Fruit fly (Drosophila melanogaster): ENCODE results near the gene CG17186.

CG17186 gene

DNA sequence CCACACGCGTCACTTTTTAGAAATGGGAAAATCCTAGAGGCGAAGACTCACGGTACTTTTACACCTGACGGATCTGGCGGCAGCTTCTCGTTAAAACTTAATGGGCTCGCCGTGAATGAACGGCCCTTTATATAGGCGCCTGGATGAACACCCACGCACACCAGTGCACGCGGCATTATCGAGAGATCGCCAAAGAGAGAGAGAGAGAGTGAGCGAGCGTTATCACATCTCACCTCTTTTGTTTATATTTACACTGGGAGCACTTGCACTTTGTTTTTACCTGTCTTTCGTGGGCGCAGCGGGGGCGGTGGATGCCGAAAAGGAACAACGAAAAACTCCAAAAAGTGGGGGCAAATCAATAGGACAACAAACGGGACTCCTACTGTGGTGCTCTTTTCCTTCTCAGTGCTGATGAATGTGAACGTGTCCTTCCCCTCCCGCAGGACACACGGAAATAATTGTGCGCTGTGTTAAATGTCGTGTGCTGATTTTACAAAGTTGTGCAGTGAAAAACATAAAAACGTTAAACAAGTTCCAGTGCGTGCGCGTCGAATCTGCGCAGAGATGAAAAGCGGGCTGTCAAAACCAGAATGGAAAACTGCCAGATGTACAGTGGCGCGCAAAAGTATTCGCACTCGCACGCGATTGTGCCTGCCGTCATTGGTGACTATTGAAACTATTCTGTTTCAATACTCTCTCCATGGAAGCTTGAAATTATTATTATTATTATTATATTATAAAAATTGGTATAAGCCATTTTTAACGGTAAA lies 2.0 kb downstream of the CG17186 start, which contains the start of gene Mrp5 (continued):
- TF ChIP-seq CG15269 (tag; optimal IDR thresholded peaks at IDR 0.05) (peak; percentile 41), D (optimal IDR thresholded peaks at IDR 0.05) (no peak), D (GFP tag; optimal IDR thresholded peaks at IDR 0.05) (peak; percentile 25), Gug (GFP tag; IDR thresholded peaks at IDR 0.05) (peak; percentile 75; the same call in 3 of the 4 replicates), bsh (GFP tag; optimal IDR thresholded peaks at IDR 0.05) (peak; percentile 21 to 35), CG13624 (GFP tag; optimal IDR thresholded peaks at IDR 0.05) (peak; percentile 17), fd96Cb (tag; optimal IDR thresholded peaks at IDR 0.05) (peak; percentile 30), Taf1 (GFP tag; IDR thresholded peaks at IDR 0.05) (no peak), grau (tag; optimal IDR thresholded peaks at IDR 0.05) (peak; percentile 40), CG7372 (GFP tag; IDR thresholded peaks at IDR 0.05) (no peak), CG7556 (GFP tag; optimal IDR thresholded peaks at IDR 0.05) (peak; percentile 42), B-H2 (GFP tag; optimal IDR thresholded peaks at IDR 0.05) (no peak), Lpt (GFP tag; optimal IDR thresholded peaks at IDR 0.05) (no peak), Dbx (GFP tag; IDR thresholded peaks at IDR 0.05) (peak; percentile 46; the same call in 1 of the 3 replicates), seq (GFP tag; IDR thresholded peaks at IDR 0.05) (no peak), Usf (GFP tag; optimal IDR thresholded peaks at IDR 0.05) (no peak), Ets65A (GFP tag) (peak; percentile 73), CG6791 (GFP tag; IDR thresholded peaks at IDR 0.05; ENCODE audit: partially characterized antibody) (no peak), Stat92E (GFP tag; optimal IDR thresholded peaks at IDR 0.05) (no peak), Max (GFP tag; optimal IDR thresholded peaks at IDR 0.05) (no peak), Xbp1 (GFP tag; optimal IDR thresholded peaks at IDR 0.05) (peak; percentile 61), CG32532 (GFP tag; IDR thresholded peaks at IDR 0.05) (peak; percentile 72), CG31388 (GFP tag; optimal IDR thresholded peaks at IDR 0.05) (no peak), wdn (GFP tag; IDR thresholded peaks at IDR 0.05) (0 out of 2 replicates have a peak, but pooled peaks have one; percentile 28), ken (GFP tag; IDR thresholded peaks at IDR 0.05) (peak; percentile 48; the same call in 1 of the 3 replicates), gro (GFP tag; optimal IDR thresholded peaks at IDR 0.05) (peak; percentile 24), CG30431 (GFP tag; optimal IDR thresholded peaks at IDR 0.05) (peak; percentile 7), CG4282 (GFP tag; optimal IDR thresholded peaks at IDR 0.05) (no peak), H2.0 (GFP tag; IDR thresholded peaks at IDR 0.05) (peak; percentile 29; the same call in 1 of the 2 replicates), CG10267 (tag; optimal IDR thresholded peaks at IDR 0.05) (peak; percentile 40), aop (GFP tag; IDR thresholded peaks at IDR 0.05) (peak; percentile 49; the same call in 1 of the 2 replicates), ro (GFP tag; IDR thresholded peaks at IDR 0.05) (no peak), gcm (GFP tag; optimal IDR thresholded peaks at IDR 0.05) (no peak), maf-S (GFP tag; optimal IDR thresholded peaks at IDR 0.05) (no peak), CG2678 (tag; optimal IDR thresholded peaks at IDR 0.05) (peak; percentile 40), dysf (GFP tag; IDR thresholded peaks at IDR 0.05) (peak; percentile 52; the same call in 1 of the 3 replicates), gem (tag; optimal IDR thresholded peaks at IDR 0.05) (peak; percentile 57), NfI (GFP tag; optimal IDR thresholded peaks at IDR 0.05) (peak; percentile 42), Sry-β (GFP tag; optimal IDR thresholded peaks at IDR 0.05) (no peak), CG10274 (GFP tag; optimal IDR thresholded peaks at IDR 0.05) (no peak), CG11695 (GFP tag; IDR thresholded peaks at IDR 0.05) (peak; percentile 51; the same call in 1 of the 3 replicates), vvl (GFP tag; IDR thresholded peaks at IDR 0.05) (no peak; the same call in 1 of the 2 replicates), salm (tag; optimal IDR thresholded peaks at IDR 0.05) (no peak), MESR4 (GFP tag; optimal IDR thresholded peaks at IDR 0.05) (peak; percentile 39), pho (GFP tag; optimal IDR thresholded peaks at IDR 0.05) (no peak), CG17186 (GFP tag; optimal IDR thresholded peaks at IDR 0.05) (peak; percentile 11), CG30403 (GFP tag; optimal IDR thresholded peaks at IDR 0.05) (peak; percentile 40), Jarid2 (GFP tag; optimal IDR thresholded peaks at IDR 0.05) (peak; percentile 52), Rx (GFP tag; IDR thresholded peaks at IDR 0.05) (peak; percentile 53), toy (GFP tag; IDR thresholded peaks at IDR 0.05) (no peak)

Data from whole organism, embryonic.